Worm (Caenorhabditis elegans): Measurements from ENCODE around the gene srbc-51.
A peak's percentile ranks its signal among the peaks of the same experiment; 100 is the strongest.

The srbc-51 gene

DNA sequence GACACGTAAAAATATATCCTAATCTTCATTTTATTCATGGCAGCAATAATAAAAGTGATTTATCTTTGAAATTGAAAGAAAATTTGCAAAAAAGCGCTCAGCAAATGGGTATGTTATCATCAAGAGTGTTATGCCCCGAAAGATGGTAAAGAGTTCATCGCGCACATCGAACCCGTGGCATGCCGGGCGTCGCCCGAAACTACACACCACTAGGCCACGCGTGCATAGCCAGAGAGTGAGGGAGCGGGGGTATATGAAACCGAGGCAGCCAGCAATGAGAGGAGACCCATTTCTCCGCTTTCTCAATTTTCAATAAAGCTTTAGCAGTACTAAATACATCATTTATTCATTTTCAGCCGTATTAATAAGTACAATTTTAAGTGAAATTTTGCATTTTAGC, 47.6 kb downstream of the srbc-51 start (continued):
- TF ChIP-seq cey-2 (tag; optimal IDR thresholded peaks at IDR 0.05; ENCODE audit: borderline replicate concordance, insufficient read depth), result no peak
- TF ChIP-seq F37D6.2 (tag; optimal IDR thresholded peaks at IDR 0.05), result peak; percentile 59
- peak; percentile 97 for TF ChIP-seq ceh-44 (GFP tag; IDR thresholded peaks at IDR 0.05)
- TF ChIP-seq unc-130 (GFP tag; optimal IDR thresholded peaks at IDR 0.05), result peak; percentile 84
- TF ChIP-seq daf-16 (GFP tag; optimal IDR thresholded peaks at IDR 0.05), result peak; percentile 75 to 97
- TF ChIP-seq daf-16 (tag; optimal IDR thresholded peaks at IDR 0.05), result peak; percentile 79
- no peak for TF ChIP-seq ama-1 (optimal IDR thresholded peaks at IDR 0.05)
- TF ChIP-seq hlh-30 (tag; optimal IDR thresholded peaks at IDR 0.05; ENCODE audit: insufficient read depth), result peak; percentile 78
- TF ChIP-seq daf-12 (tag; optimal IDR thresholded peaks at IDR 0.05), result no peak
- peak; percentile 95 for TF ChIP-seq nhr-41 (GFP tag; IDR thresholded peaks at IDR 0.05)
- TF ChIP-seq F26F4.8 (GFP tag; conservative IDR thresholded peaks at IDR 0.05), result peak; percentile 98
- peak; percentile 91 for TF ChIP-seq Y48G9A.11 (GFP tag; IDR thresholded peaks at IDR 0.05)
- TF ChIP-seq F49E8.2 (tag; optimal IDR thresholded peaks at IDR 0.05; ENCODE audit: borderline replicate concordance), result peak; percentile 89
- peak; percentile 99 for TF ChIP-seq F44E2.7 (GFP tag; IDR thresholded peaks at IDR 0.05)
- TF ChIP-seq unc-39 (tag; optimal IDR thresholded peaks at IDR 0.05), result no peak

DNA sequence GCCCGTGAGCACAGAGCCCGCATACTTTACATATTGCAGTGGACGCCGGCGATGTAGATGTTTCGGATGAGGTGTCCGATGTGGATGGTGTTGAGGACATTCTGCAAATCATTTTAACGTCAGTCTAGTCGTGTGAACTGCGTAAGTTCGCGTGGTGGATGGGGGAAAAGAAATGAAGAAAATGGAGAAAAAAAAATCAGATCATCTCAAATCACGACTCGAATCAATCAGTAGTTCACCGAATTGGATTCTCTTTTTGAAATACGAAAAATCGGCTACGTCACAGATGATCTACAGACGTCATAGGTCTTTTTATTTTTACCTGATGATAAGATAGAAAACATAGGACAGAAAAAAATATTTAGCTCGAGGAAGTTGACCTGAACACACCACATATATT, 50.1 kb downstream of the srbc-51 start, which contains the start of gene nhr-102:
Gene nhr-102, minus strand, starts transcription at position 101 of the 400 bp plus-strand sequence.
- TF ChIP-seq lin-38 (GFP tag; IDR thresholded peaks at IDR 0.05) (no peak), gei-8 (GFP tag; optimal IDR thresholded peaks at IDR 0.05) (no peak), T26A8.4 (GFP tag; IDR thresholded peaks at IDR 0.05) (0 out of 2 replicates have a peak, but pooled peaks have one; percentile 26), nhr-25 (tag; optimal IDR thresholded peaks at IDR 0.05; ENCODE audit: borderline replicate concordance, insufficient read depth) (no peak), lin-13 (GFP tag; optimal IDR thresholded peaks at IDR 0.05) (no peak), dve-1 (tag; optimal IDR thresholded peaks at IDR 0.05; ENCODE audit: insufficient read depth) (peak; percentile 2)

Data from whole organism, L4 larva.